Worm (Caenorhabditis elegans): ENCODE measurements around the gene Y46H3A.4.

The Y46H3A.4 gene

DNA sequence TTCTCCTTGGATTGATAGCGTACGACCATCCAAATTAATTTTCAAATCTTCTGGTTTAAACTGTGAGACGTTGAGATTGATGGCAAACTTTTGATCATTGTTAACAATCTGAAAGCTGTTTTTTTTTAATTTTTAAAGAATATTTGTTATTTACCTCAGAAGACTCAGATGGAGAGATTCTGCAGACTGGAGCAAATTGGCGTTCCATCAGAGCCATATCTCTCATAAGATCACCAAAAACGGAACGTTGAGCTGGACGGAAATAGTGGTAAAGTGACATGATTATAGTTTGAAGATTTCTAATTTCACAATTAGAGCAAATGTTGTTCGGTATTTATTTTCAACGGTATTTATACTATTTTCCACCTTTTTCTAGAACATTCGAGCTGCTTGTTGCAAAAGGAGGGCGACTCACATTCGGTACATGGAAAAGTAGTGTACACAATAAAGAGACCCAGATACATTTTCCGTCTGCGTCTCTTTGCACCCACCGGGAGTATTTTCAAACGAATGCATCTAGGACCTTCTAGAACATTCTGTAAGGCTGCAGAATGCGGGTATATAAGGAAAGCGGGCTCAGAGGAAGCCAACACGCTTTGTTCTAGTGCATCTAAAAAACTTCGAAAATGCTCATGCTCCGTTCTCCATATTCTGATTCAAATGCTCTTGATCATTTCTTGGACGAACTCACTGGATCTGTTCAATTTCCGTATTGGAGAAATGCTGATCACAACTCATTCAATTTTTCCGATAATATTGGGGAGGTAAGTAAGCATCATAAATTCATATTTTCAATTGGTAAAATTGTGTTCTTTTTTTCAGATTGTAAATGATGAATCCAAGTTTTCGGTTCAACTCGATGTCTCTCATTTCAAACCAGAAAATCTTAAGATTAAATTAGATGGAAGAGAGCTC is 6.0 kb downstream of the Y46H3A.4 start, which contains the start of the genes hsp-16.2 and hsp-16.41 (continued):
- peak; percentile 23 for TF ChIP-seq mep-1 (tag; optimal IDR thresholded peaks at IDR 0.05)
- TF ChIP-seq skn-1 (tag; optimal IDR thresholded peaks at IDR 0.05) = no peak
- no peak for TF ChIP-seq nhr-77 (tag; optimal IDR thresholded peaks at IDR 0.05)
- peak; percentile 59 for TF ChIP-seq rbr-2 (tag; optimal IDR thresholded peaks at IDR 0.05)
- no peak for TF ChIP-seq nhr-11 (tag; optimal IDR thresholded peaks at IDR 0.05)
- no peak for TF ChIP-seq set-16 (GFP tag; IDR thresholded peaks at IDR 0.05)
- TF ChIP-seq nhr-102 (tag; optimal IDR thresholded peaks at IDR 0.05) = no peak
- peak; percentile 34 for TF ChIP-seq ztf-7 (tag; optimal IDR thresholded peaks at IDR 0.05)
- no peak for TF ChIP-seq daf-8 (GFP tag; IDR thresholded peaks at IDR 0.05)
- TF ChIP-seq unc-39 (tag; optimal IDR thresholded peaks at IDR 0.05) = no peak
- TF ChIP-seq egl-27 (tag; optimal IDR thresholded peaks at IDR 0.05) = no peak
- TF ChIP-seq php-3 (GFP tag; IDR thresholded peaks at IDR 0.05) = no peak
- no peak for TF ChIP-seq pqm-1 (tag; optimal IDR thresholded peaks at IDR 0.05)
- TF ChIP-seq lir-3 (tag; optimal IDR thresholded peaks at IDR 0.05) = no peak
- peak in 1 of 2 experiments; percentile 90 for TF ChIP-seq daf-16 (GFP tag; optimal IDR thresholded peaks at IDR 0.05)
- peak; percentile 77 for TF ChIP-seq daf-16 (tag; optimal IDR thresholded peaks at IDR 0.05)
- TF ChIP-seq nhr-41 (GFP tag; IDR thresholded peaks at IDR 0.05) = no peak
- TF ChIP-seq lin-13 (GFP tag; optimal IDR thresholded peaks at IDR 0.05) = no peak
- TF ChIP-seq F10B5.3 (tag; optimal IDR thresholded peaks at IDR 0.05) = no peak
- TF ChIP-seq mes-2 (tag; optimal IDR thresholded peaks at IDR 0.05; ENCODE audit: poor library complexity, severe bottlenecking) = no peak
- no peak for TF ChIP-seq fkh-10 (GFP tag; optimal IDR thresholded peaks at IDR 0.05)
- TF ChIP-seq arid-1 (GFP tag; conservative IDR thresholded peaks at IDR 0.05) = no peak
- no peak for TF ChIP-seq ama-1 (optimal IDR thresholded peaks at IDR 0.05)
- no peak for TF ChIP-seq lim-7 (GFP tag; IDR thresholded peaks at IDR 0.05)
- peak in 1 of 2 experiments; percentile 77 for TF ChIP-seq lsy-2 (tag; optimal IDR thresholded peaks at IDR 0.05)
- no peak for TF ChIP-seq aha-1 (tag)
- TF ChIP-seq ceh-32 (tag; optimal IDR thresholded peaks at IDR 0.05; ENCODE audit: poor library complexity) = no peak
- no peak for TF ChIP-seq ceh-44 (GFP tag; IDR thresholded peaks at IDR 0.05)
- no peak for TF ChIP-seq Y5F2A.4 (GFP tag; optimal IDR thresholded peaks at IDR 0.05)
- TF ChIP-seq tra-1 (GFP tag; IDR thresholded peaks at IDR 0.05) = no peak
- no peak for TF ChIP-seq ceh-82 (tag; optimal IDR thresholded peaks at IDR 0.05)
- TF ChIP-seq lin-29 (GFP tag; IDR thresholded peaks at IDR 0.05) = no peak
- no peak for TF ChIP-seq lin-15B (tag; optimal IDR thresholded peaks at IDR 0.05)
- TF ChIP-seq nhr-25 (tag; optimal IDR thresholded peaks at IDR 0.05; ENCODE audit: borderline replicate concordance, insufficient read depth) = no peak
- TF ChIP-seq Y105C5A.15 (GFP tag; IDR thresholded peaks at IDR 0.05) = no peak
- TF ChIP-seq vab-7 (GFP tag; IDR thresholded peaks at IDR 0.05) = no peak
- TF ChIP-seq gei-8 (GFP tag; optimal IDR thresholded peaks at IDR 0.05) = no peak
- 0 out of 2 replicates have a peak, but pooled peaks have one; percentile 5 for TF ChIP-seq madf-9 (GFP tag; conservative IDR thresholded peaks at IDR 0.05)
- TF ChIP-seq nhr-111 (GFP tag; optimal IDR thresholded peaks at IDR 0.05) = no peak
- no peak for TF ChIP-seq nhr-42 (GFP tag; IDR thresholded peaks at IDR 0.05)
- no peak for TF ChIP-seq F26F4.8 (GFP tag; conservative IDR thresholded peaks at IDR 0.05)
- 0 out of 2 replicates have a peak, but pooled peaks have one; percentile 38 for TF ChIP-seq D1046.2 (GFP tag; IDR thresholded peaks at IDR 0.05)
- TF ChIP-seq R02D3.7 (tag; optimal IDR thresholded peaks at IDR 0.05) = no peak
- TF ChIP-seq ceh-62 (tag; optimal IDR thresholded peaks at IDR 0.05) = no peak
- no peak for TF ChIP-seq ces-1 (GFP tag; optimal IDR thresholded peaks at IDR 0.05)
- TF ChIP-seq snpc-4 (tag; optimal IDR thresholded peaks at IDR 0.05) = no peak
- TF ChIP-seq Y48G9A.11 (GFP tag; IDR thresholded peaks at IDR 0.05) = no peak
- TF ChIP-seq unc-130 (GFP tag; optimal IDR thresholded peaks at IDR 0.05) = no peak
- no peak for TF ChIP-seq zfp-2 (tag; optimal IDR thresholded peaks at IDR 0.05)
- no peak for TF ChIP-seq F44E2.7 (GFP tag; IDR thresholded peaks at IDR 0.05)
- TF ChIP-seq attf-4 (tag; optimal IDR thresholded peaks at IDR 0.05) = no peak
